Worm (Caenorhabditis elegans): Measurements from ENCODE around the gene F56D6.19.

DNA sequence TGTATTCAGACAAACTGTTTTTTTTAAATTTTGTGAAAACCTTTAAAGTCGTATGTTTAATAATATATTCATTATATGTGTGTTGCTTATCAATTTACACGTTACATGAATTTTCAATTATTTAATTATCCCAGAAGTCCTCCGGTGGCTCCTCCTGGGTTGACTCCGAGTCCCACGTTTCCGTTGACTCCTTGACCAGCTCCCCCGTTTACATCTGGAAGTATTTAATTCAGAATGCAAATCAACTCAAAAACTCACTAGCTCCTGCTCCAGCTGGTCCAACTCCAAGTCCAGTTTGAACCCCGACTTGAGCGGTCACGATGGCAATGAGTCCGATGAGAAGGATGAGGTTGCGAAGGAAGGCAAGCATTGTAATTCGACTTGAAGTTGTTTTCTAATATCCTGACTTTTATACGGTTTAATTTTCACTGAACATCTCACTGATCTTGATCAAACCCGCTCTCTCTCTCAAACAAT lies 20.5 kb upstream of the F56D6.19 start, which contains the start of gene F56D6.8:
- TF ChIP-seq nhr-76 (tag; optimal IDR thresholded peaks at IDR 0.05) (no peak), lin-15B (tag; optimal IDR thresholded peaks at IDR 0.05) (no peak), T26A8.4 (GFP tag; IDR thresholded peaks at IDR 0.05) (no peak), nhr-77 (tag; optimal IDR thresholded peaks at IDR 0.05) (no peak)

Measured in whole organism, L4 larva.